Fruit fly (Drosophila melanogaster): ENCODE measurements around the gene CG17028.

DNA sequence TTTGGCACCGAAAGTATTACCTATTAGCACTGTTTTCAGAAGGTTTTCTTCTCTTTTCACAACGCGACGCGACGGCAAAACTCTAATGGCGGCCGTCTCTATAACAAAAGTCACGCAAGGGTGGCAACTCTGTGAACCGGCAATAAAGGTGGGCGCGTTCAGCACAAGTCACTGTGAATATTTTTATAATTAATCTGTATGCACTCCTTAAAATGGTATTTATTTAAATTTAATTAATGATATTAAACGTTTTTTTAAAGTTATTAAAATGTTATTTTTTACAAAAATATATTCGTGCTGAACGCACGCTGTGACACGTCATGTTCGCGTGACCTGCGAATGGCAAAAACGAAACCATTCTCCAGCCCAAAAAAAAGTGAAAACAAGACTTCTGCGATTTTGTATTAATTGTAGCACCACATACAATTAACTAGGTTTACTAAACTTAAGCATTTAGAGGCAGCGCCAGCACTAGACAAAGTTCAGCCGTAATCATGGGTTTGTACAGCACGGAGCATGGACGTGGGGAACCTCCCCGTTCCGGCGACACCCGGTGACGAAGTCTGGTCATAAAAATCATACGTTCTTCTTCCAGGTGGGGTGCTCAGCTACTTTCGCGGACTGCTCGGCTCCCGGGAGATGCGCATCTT is 4.6 kb downstream of the CG17028 start, which contains the start of the genes brm and Arl1:
- no peak for TF ChIP-seq Myc (optimal IDR thresholded peaks at IDR 0.05)
- no peak for TF ChIP-seq psq (optimal IDR thresholded peaks at IDR 0.05)
- TF ChIP-seq Sin3A (optimal IDR thresholded peaks at IDR 0.05), result no peak
- TF ChIP-seq insv (optimal IDR thresholded peaks at IDR 0.05), result no peak
